Worm (Caenorhabditis elegans): ENCODE measurements around the gene cest-8.

DNA sequence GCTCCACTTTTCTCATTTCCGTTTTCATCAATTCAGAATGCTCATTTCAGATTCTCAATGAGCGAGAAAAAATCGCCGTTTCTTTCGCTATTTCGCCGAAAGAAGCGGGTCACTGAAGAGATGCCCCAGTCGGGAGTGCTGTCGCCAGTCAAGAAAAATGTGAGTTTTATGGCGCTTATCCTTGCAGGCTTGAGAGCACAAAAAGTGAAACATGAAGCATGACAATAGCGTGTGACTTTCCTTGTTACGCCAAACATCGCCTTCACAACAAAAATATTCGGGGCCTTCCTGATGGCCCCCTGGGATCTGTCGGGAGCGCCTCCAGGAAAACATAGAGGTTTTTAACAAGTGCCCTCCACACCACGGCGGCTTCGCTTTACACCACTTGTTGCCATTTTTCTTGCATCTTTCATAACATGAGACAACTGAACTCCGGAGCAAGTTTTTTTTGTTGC lies 37.2 kb downstream of the cest-8 start, which contains the start of gene E01G6.2:
- TF ChIP-seq him-1 (tag; optimal IDR thresholded peaks at IDR 0.05) (no peak), dao-5 (tag; optimal IDR thresholded peaks at IDR 0.05) (no peak), W03F9.2 (tag; optimal IDR thresholded peaks at IDR 0.05) (no peak)
